Fruit fly (Drosophila melanogaster) Kc167 (cell line): Measurements from ENCODE around the gene faf.

Experiments
- Myc ChIP-seq: fragments of >200 bp; optimal IDR thresholded peaks from 2 replicates; lab custom pipeline; 2017; ENCODE audit warnings: missing external identifiers
- Sin3A ChIP-seq: fragments of >200 bp; optimal IDR thresholded peaks from 2 replicates; lab custom pipeline; 2018; ENCODE audit warnings: missing external identifiers
- h ChIP-seq: fragments of >200 bp; optimal IDR thresholded peaks from 3 replicates; lab custom pipeline; 2018; ENCODE audit warnings: missing external identifiers
- insv ChIP-seq: fragments of >200 bp; optimal IDR thresholded peaks from 3 replicates; lab custom pipeline; 2018; ENCODE audit warnings: missing external identifiers
- psq ChIP-seq: fragments of >200 bp; optimal IDR thresholded peaks from 2 replicates; lab custom pipeline; 2017; ENCODE audit warnings: missing external identifiers
- ttk ChIP-seq: sonication (Bioruptor generic); optimal IDR thresholded peaks from 2 replicates; lab custom pipeline; 2017; ENCODE audit warnings: missing external identifiers

faf gene

dm6 chr3R:31793664-31794417 lies 17.0 kb downstream of the faf start, which contains the start of the genes Mccc1 and Acf:
Gene Mccc1 (minus strand): TSS chr3R:31793907.
Gene Acf (plus strand): TSS chr3R:31793981.
- no peak for TF ChIP-seq Myc (lab: Kevin White, UChicago)
- no peak for TF ChIP-seq h (lab: Kevin White, UChicago)
- no peak for TF ChIP-seq psq (lab: Kevin White, UChicago)
- no peak for TF ChIP-seq Sin3A (lab: Kevin White, UChicago)
- TF ChIP-seq ttk (lab: Kevin White, UChicago), result no peak
- no peak for TF ChIP-seq insv (lab: Kevin White, UChicago)

- no peak for TF ChIP-seq insv (lab: Kevin White, UChicago)
- no peak for TF ChIP-seq psq (lab: Kevin White, UChicago)
These were observed 17.6 kb downstream of the faf start for dm6 chr3R:31794457-31794856.

DNA sequence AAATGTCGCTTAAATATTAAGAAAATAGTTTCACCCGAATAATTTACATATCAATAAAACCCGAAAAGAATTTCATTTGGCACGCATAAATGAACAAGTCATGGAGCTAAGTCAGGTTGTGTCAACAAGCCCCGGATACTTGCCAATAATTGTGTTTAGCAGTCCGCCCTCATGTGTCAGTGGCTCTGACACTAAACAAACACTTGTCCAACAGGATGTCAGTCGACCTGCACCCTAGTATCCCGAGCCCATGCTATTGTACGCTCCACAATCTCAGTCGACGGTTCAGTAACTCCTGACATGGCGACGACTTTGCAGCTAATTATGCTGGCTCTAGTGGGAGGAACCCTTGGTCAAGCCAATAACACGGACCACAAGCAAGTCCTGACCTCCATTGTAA lies 23.8 kb downstream of the faf start, which contains the start of gene Ir100a:
Gene Ir100a, plus strand, starts transcription at position 301 of the 400 bp plus-strand sequence.
- no peak for TF ChIP-seq Myc (lab: Kevin White, UChicago)
- no peak for TF ChIP-seq h (lab: Kevin White, UChicago)
- no peak for TF ChIP-seq Sin3A (lab: Kevin White, UChicago)
- TF ChIP-seq insv (lab: Kevin White, UChicago), result no peak
- no peak for TF ChIP-seq ttk (lab: Kevin White, UChicago)
- no peak for TF ChIP-seq psq (lab: Kevin White, UChicago)

- TF ChIP-seq Sin3A (lab: Kevin White, UChicago) (no peak), insv (lab: Kevin White, UChicago) (no peak), psq (lab: Kevin White, UChicago) (no peak), h (lab: Kevin White, UChicago) (no peak), Myc (lab: Kevin White, UChicago) (no peak), ttk (lab: Kevin White, UChicago) (no peak)
These were observed 28.5 kb downstream of the faf start, which contains the start of the genes CG42233 and CG1971 for dm6 chr3R:31805228-31805738. Gene CG42233 (minus strand): TSS chr3R:31805278. Gene CG1971 (plus strand): TSS chr3R:31805468.

dm6 chr3R:31808571-31808970 lies 31.8 kb downstream of the faf start:
- no peak for TF ChIP-seq Myc (lab: Kevin White, UChicago)
- no peak for TF ChIP-seq h (lab: Kevin White, UChicago)
- no peak for TF ChIP-seq ttk (lab: Kevin White, UChicago)
- TF ChIP-seq Sin3A (lab: Kevin White, UChicago), result no peak
- no peak for TF ChIP-seq insv (lab: Kevin White, UChicago)
- TF ChIP-seq psq (lab: Kevin White, UChicago), result no peak

dm6 chr3R:31809622-31810021 lies 32.8 kb downstream of the faf start:
- no peak for TF ChIP-seq ttk (lab: Kevin White, UChicago)
- TF ChIP-seq h (lab: Kevin White, UChicago), result no peak
- TF ChIP-seq insv (lab: Kevin White, UChicago), result no peak
- TF ChIP-seq Sin3A (lab: Kevin White, UChicago), result no peak
- TF ChIP-seq psq (lab: Kevin White, UChicago), result no peak
- no peak for TF ChIP-seq Myc (lab: Kevin White, UChicago)

- TF ChIP-seq Sin3A (lab: Kevin White, UChicago) (no peak), h (lab: Kevin White, UChicago) (no peak), Myc (lab: Kevin White, UChicago) (no peak), psq (lab: Kevin White, UChicago) (no peak), insv (lab: Kevin White, UChicago) (no peak), ttk (lab: Kevin White, UChicago) (no peak)
These were observed 33.3 kb downstream of the faf start, which contains the start of gene Rift for dm6 chr3R:31810073-31810530. Gene Rift (minus strand): TSS chr3R:31810186.

dm6 chr3R:31812117-31812975 lies 35.5 kb downstream of the faf start, which contains the start of the genes FeCH and RhoGAP100F:
Gene FeCH (minus strand): TSS chr3R:31812296.
Gene RhoGAP100F (plus strand): TSS chr3R:31812609.
- TF ChIP-seq Sin3A (lab: Kevin White, UChicago), result no peak
- no peak for TF ChIP-seq ttk (lab: Kevin White, UChicago)
- no peak for TF ChIP-seq h (lab: Kevin White, UChicago)
- TF ChIP-seq insv (lab: Kevin White, UChicago), result no peak
- no peak for TF ChIP-seq psq (lab: Kevin White, UChicago)
- TF ChIP-seq Myc (lab: Kevin White, UChicago), result no peak

DNA sequence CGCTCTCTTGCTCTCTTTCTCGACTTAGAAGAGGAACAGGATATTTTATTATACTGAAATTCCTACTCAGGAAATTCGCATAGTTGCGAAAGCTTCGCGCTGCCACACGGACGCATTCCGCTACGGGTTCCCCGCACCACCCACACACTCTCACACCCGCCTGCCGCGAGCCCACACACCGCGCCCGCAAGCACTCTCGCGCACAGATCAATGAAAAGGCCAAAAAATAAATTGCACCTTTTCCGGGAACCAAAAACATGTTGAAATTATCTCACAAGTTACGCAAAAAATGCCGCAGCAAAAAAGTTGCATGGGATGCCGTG lies 36.1 kb downstream of the faf start:
- TF ChIP-seq h (lab: Kevin White, UChicago) (no peak), psq (lab: Kevin White, UChicago) (no peak), Myc (lab: Kevin White, UChicago) (no peak), Sin3A (lab: Kevin White, UChicago) (no peak), insv (lab: Kevin White, UChicago) (no peak), ttk (lab: Kevin White, UChicago) (no peak)

DNA sequence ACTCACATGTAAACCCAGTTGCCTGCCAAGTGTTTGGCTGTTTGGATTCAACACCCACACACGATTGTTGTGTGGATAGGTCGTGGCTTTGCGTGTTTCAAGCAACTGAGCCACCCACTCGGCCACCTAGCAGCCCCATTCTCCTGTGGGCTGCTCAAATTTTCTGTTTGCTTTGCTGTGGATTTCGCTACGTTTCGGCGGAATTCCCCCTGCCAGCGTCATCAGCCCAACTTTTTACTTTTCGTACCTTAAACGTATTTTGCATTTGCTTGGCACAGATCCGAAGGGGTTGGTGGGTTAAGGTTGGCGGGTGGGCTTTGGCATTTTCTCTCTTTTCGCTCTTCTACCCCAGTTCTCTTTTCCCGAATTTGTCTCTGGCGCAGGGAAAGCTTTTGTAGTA lies 45.6 kb downstream of the faf start:
- no peak for TF ChIP-seq h (lab: Kevin White, UChicago)
- TF ChIP-seq Myc (lab: Kevin White, UChicago), result no peak
- TF ChIP-seq ttk (lab: Kevin White, UChicago), result no peak
- no peak for TF ChIP-seq Sin3A (lab: Kevin White, UChicago)
- no peak for TF ChIP-seq insv (lab: Kevin White, UChicago)
- TF ChIP-seq psq (lab: Kevin White, UChicago), result no peak
